Fruit fly (Drosophila melanogaster) whole organism, embryonic: ENCODE measurements around the gene Desat2.

Experiments used
- CG11723 ChIP-seq: fragments of 200-800 bp; sonication (Bioruptor generic); optimal IDR thresholded peaks from 2 replicates; lab custom pipeline; 2017; ENCODE audit warnings: missing biosample characterization, mild to moderate bottlenecking, missing genetic modification characterization
- CG14965 ChIP-seq: fragments of 200-800 bp; sonication (Bioruptor generic); optimal IDR thresholded peaks from 2 replicates; lab custom pipeline; 2016; ENCODE audit warnings: missing biosample characterization, missing genetic modification characterization, borderline replicate concordance
- CG15269 ChIP-seq: fragments of 200-800 bp; sonication (Bioruptor generic); optimal IDR thresholded peaks from 2 replicates; lab custom pipeline; 2018; ENCODE audit warnings: missing biosample characterization, mild to moderate bottlenecking, missing genetic modification characterization, moderate library complexity
- CG1602 ChIP-seq: fragments of 200-800 bp; sonication (Bioruptor generic); optimal IDR thresholded peaks from 3 replicates; lab custom pipeline; 2016; ENCODE audit warnings: missing biosample characterization, missing genetic modification characterization
- CG17359 ChIP-seq: fragments of 200-800 bp; sonication (Bioruptor generic); optimal IDR thresholded peaks from 3 replicates; lab custom pipeline; 2018; ENCODE audit warnings: missing biosample characterization, mild to moderate bottlenecking, missing genetic modification characterization, moderate library complexity
- CG17802 ChIP-seq: fragments of 200-800 bp; sonication (Bioruptor generic); optimal IDR thresholded peaks from 2 replicates; lab custom pipeline; 2018; ENCODE audit warnings: missing biosample characterization, mild to moderate bottlenecking, missing genetic modification characterization, moderate library complexity
- CG17829 ChIP-seq: fragments of 200-800 bp; optimal IDR thresholded peaks from 2 replicates; lab custom pipeline; 2019; ENCODE audit warnings: missing biosample characterization, mild to moderate bottlenecking, missing genetic modification characterization, moderate library complexity
- CG3163 ChIP-seq: fragments of 200-800 bp; sonication (Bioruptor generic); optimal IDR thresholded peaks from 3 replicates; lab custom pipeline; 2016; ENCODE audit warnings: missing biosample characterization, missing genetic modification characterization
- CG3995 ChIP-seq: fragments of 200-800 bp; sonication (Bioruptor generic); optimal IDR thresholded peaks from 3 replicates; lab custom pipeline; 2016; ENCODE audit warnings: missing biosample characterization, missing genetic modification characterization
- CG42726 ChIP-seq: fragments of 200-800 bp; sonication (Bioruptor generic); IDR thresholded peaks from 2 replicates; pipeline ENCODE4 v1.3.6; 2022; ENCODE audit warnings: missing biosample characterization, missing genetic modification characterization; ENCODE audit not compliant: partially characterized antibody
- CG4730 ChIP-seq: fragments of 200-800 bp; sonication (Bioruptor generic); IDR thresholded peaks from 2 replicates; pipeline ENCODE4 v1.3.6; 2022; ENCODE audit warnings: missing biosample characterization, missing genetic modification characterization
- CG6254 ChIP-seq: fragments of 200-800 bp; sonication (Bioruptor generic); optimal IDR thresholded peaks from 3 replicates; lab custom pipeline; 2017; ENCODE audit warnings: mild to moderate bottlenecking, missing biosample characterization, missing genetic modification reagents, missing genetic modification characterization
- CG7928 ChIP-seq: fragments of 200-800 bp; sonication (Bioruptor generic); optimal IDR thresholded peaks from 2 replicates; lab custom pipeline; 2017; ENCODE audit warnings: missing biosample characterization, mild to moderate bottlenecking, missing genetic modification characterization
- CG7987 ChIP-seq: fragments of 200-800 bp; sonication (Bioruptor generic); optimal IDR thresholded peaks from 2 replicates; lab custom pipeline; 2018; ENCODE audit warnings: missing biosample characterization, mild to moderate bottlenecking, missing genetic modification characterization, moderate library complexity
- Deaf1 ChIP-seq: fragments of 200-800 bp; optimal IDR thresholded peaks from 3 replicates; lab custom pipeline; 2019; ENCODE audit warnings: missing biosample characterization, mild to moderate bottlenecking, missing genetic modification characterization, moderate library complexity
- Doc2 ChIP-seq: fragments of 200-800 bp; sonication (Bioruptor generic); IDR thresholded peaks from 2 replicates; pipeline ENCODE4 v1.3.6; 2022; ENCODE audit warnings: missing biosample characterization, missing genetic modification characterization
- HLHmδ ChIP-seq: fragments of 200-800 bp; sonication (Bioruptor generic); optimal IDR thresholded peaks from 2 replicates; lab custom pipeline; 2018; ENCODE audit warnings: missing biosample characterization, mild to moderate bottlenecking, missing genetic modification characterization, moderate library complexity
- Hmr ChIP-seq: fragments of 200-800 bp; sonication (Bioruptor generic); optimal IDR thresholded peaks from 3 replicates; lab custom pipeline; 2017; ENCODE audit warnings: mild to moderate bottlenecking, missing biosample characterization, missing genetic modification reagents, missing genetic modification characterization
- Hsf ChIP-seq: fragments of 200-800 bp; sonication (Bioruptor generic); optimal IDR thresholded peaks from 3 replicates; lab custom pipeline; 2016; ENCODE audit warnings: missing biosample characterization, missing genetic modification characterization
- Lhr ChIP-seq: fragments of 200-800 bp; sonication (Bioruptor generic); optimal IDR thresholded peaks from 3 replicates; lab custom pipeline; 2017; ENCODE audit warnings: mild to moderate bottlenecking, missing biosample characterization, missing genetic modification reagents, missing genetic modification characterization
- MTF-1 ChIP-seq: fragments of 200-800 bp; sonication (Bioruptor generic); optimal IDR thresholded peaks from 2 replicates; lab custom pipeline; 2018; ENCODE audit warnings: missing biosample characterization, mild to moderate bottlenecking, missing genetic modification characterization, borderline replicate concordance
- Oaz ChIP-seq: fragments of 200-800 bp; sonication (Bioruptor generic); IDR thresholded peaks from 2 replicates; pipeline ENCODE4 v1.3.6; 2022; ENCODE audit warnings: missing biosample characterization, missing genetic modification characterization
- Rx ChIP-seq: fragments of 200-800 bp; sonication (Bioruptor generic); IDR thresholded peaks from 2 replicates; pipeline ENCODE4 v1.3.6; 2022; ENCODE audit warnings: missing biosample characterization, missing genetic modification characterization
- Scr ChIP-seq: fragments of 200-800 bp; sonication (Bioruptor generic); IDR thresholded peaks from 2 replicates; pipeline ENCODE4 v1.3.6; 2022; ENCODE audit warnings: missing biosample characterization, missing genetic modification characterization; ENCODE audit not compliant: partially characterized antibody
- Trl ChIP-seq, 3 experiments: fragments of >200 bp in 2 of 3; fragments of 200-800 bp in 1 of 3; sonication (Bioruptor generic) in 1 of 3; optimal IDR thresholded peaks; 2 replicates in 1 of 3; 3 replicates in 2 of 3; lab custom pipeline; 2016 to 2017; ENCODE audit warnings: missing biosample characterization in 1 of 3, missing genetic modification characterization in 1 of 3
- Xrp1 ChIP-seq: fragments of 200-800 bp; sonication (Bioruptor generic); IDR thresholded peaks from 2 replicates; pipeline ENCODE4 v1.3.6; 2022; ENCODE audit warnings: missing biosample characterization, missing genetic modification characterization
- amos ChIP-seq: fragments of 200-800 bp; sonication (Bioruptor generic); IDR thresholded peaks from 2 replicates; pipeline ENCODE4 v1.3.6; 2022; ENCODE audit warnings: missing biosample characterization, missing genetic modification characterization; ENCODE audit not compliant: partially characterized antibody
- ato ChIP-seq: fragments of 200-800 bp; sonication (Bioruptor generic); IDR thresholded peaks from 2 replicates; pipeline ENCODE4 v1.3.6; 2022; ENCODE audit warnings: missing biosample characterization, missing genetic modification characterization; ENCODE audit not compliant: partially characterized antibody
- cato ChIP-seq: fragments of 200-800 bp; sonication (Bioruptor generic); optimal IDR thresholded peaks from 2 replicates; lab custom pipeline; 2016; ENCODE audit warnings: missing biosample characterization, missing genetic modification characterization, borderline replicate concordance
- ci ChIP-seq: fragments of 200-800 bp; sonication (Bioruptor generic); IDR thresholded peaks from 3 replicates; pipeline ENCODE4 v1.3.6; 2022; ENCODE audit warnings: missing biosample characterization, missing genetic modification characterization
- esg ChIP-seq: fragments of 200-800 bp; sonication (Bioruptor generic); conservative IDR thresholded peaks from 2 replicates; pipeline ENCODE4 v1.3.6; 2022; ENCODE audit warnings: missing biosample characterization, missing genetic modification characterization
- exex ChIP-seq: fragments of 200-800 bp; sonication (Bioruptor generic); optimal IDR thresholded peaks from 4 replicates; lab custom pipeline; 2018; ENCODE audit warnings: missing biosample characterization, mild to moderate bottlenecking, missing genetic modification characterization, moderate library complexity
- gcm2 ChIP-seq: fragments of 200-800 bp; sonication (Bioruptor generic); optimal IDR thresholded peaks from 2 replicates; lab custom pipeline; 2016; ENCODE audit warnings: missing biosample characterization, missing genetic modification characterization
- gsb-n ChIP-seq: fragments of 200-800 bp; sonication (Bioruptor generic); optimal IDR thresholded peaks from 3 replicates; lab custom pipeline; 2018; ENCODE audit warnings: missing biosample characterization, mild to moderate bottlenecking, missing genetic modification characterization
- inv ChIP-seq: fragments of 200-800 bp; sonication (Bioruptor generic); IDR thresholded peaks from 2 replicates; pipeline ENCODE4 v1.3.6; 2022; ENCODE audit warnings: missing biosample characterization, missing genetic modification characterization; ENCODE audit not compliant: partially characterized antibody
- klu ChIP-seq: fragments of 200-800 bp; sonication (Bioruptor generic); IDR thresholded peaks from 2 replicates; pipeline ENCODE4 v1.3.6; 2022; ENCODE audit warnings: missing biosample characterization, missing genetic modification characterization
- nerfin-2 ChIP-seq: fragments of 200-800 bp; sonication (Bioruptor generic); IDR thresholded peaks from 2 replicates; pipeline ENCODE4 v1.3.6; 2022; ENCODE audit warnings: missing biosample characterization, missing genetic modification characterization; ENCODE audit not compliant: partially characterized antibody
- oc ChIP-seq: fragments of 200-800 bp; sonication (Bioruptor generic); optimal IDR thresholded peaks from 2 replicates; lab custom pipeline; 2018; ENCODE audit warnings: missing biosample characterization, mild to moderate bottlenecking, missing genetic modification characterization, moderate library complexity
- psq ChIP-seq: fragments of 200-800 bp; sonication (Bioruptor generic); optimal IDR thresholded peaks from 2 replicates; lab custom pipeline; 2017; ENCODE audit warnings: missing biosample characterization, missing genetic modification characterization
- scrt ChIP-seq: fragments of 200-800 bp; sonication (Bioruptor generic); optimal IDR thresholded peaks from 2 replicates; lab custom pipeline; 2018; ENCODE audit warnings: missing biosample characterization, mild to moderate bottlenecking, missing genetic modification characterization, moderate library complexity
- sob ChIP-seq: fragments of 200-800 bp; sonication (Bioruptor generic); IDR thresholded peaks from 2 replicates; pipeline ENCODE4 v1.3.6; 2022; ENCODE audit warnings: missing biosample characterization, missing genetic modification characterization
- stc ChIP-seq: fragments of 200-800 bp; sonication (Bioruptor generic); IDR thresholded peaks from 2 replicates; pipeline ENCODE4 v1.3.6; 2022; ENCODE audit warnings: missing biosample characterization, missing genetic modification characterization
- sug ChIP-seq: fragments of 200-800 bp; optimal IDR thresholded peaks from 2 replicates; lab custom pipeline; 2019; ENCODE audit warnings: missing biosample characterization, mild to moderate bottlenecking, missing genetic modification characterization, moderate library complexity
- ttk ChIP-seq: fragments of 200-800 bp; sonication (Bioruptor generic); IDR thresholded peaks from 2 replicates; pipeline ENCODE4 v2.1.2; 2022; ENCODE audit warnings: missing biosample characterization, missing genetic modification characterization
- tx ChIP-seq: fragments of 200-800 bp; sonication (Bioruptor generic); optimal IDR thresholded peaks from 2 replicates; lab custom pipeline; 2016; ENCODE audit warnings: missing biosample characterization, missing genetic modification characterization

Gene Desat2

dm6 chr3R:12406235-12407196, 29.5 kb upstream of the Desat2 start, which contains the start of gene CG5167 (continued):
- TF ChIP-seq klu (no peak), Rx (GFP tag; lab: Robert Waterston, UW) (no peak), gsb-n (tag; lab: Kevin White, UChicago) (peak; percentile 7), psq (GFP tag; lab: Kevin White, UChicago) (no peak), CG14965 (GFP tag; lab: Kevin White, UChicago) (no peak), Oaz (GFP tag; lab: Robert Waterston, UW) (no peak), CG15269 (tag; lab: Kevin White, UChicago) (peak; percentile 47), oc (tag; lab: Kevin White, UChicago) (no peak), CG4730 (GFP tag; lab: Robert Waterston, UW) (peak; percentile 8; the same call in 1 of the 2 replicates), CG17802 (tag; lab: Kevin White, UChicago) (no peak), Hsf (GFP tag; lab: Kevin White, UChicago) (no peak), CG11723 (GFP tag; lab: Kevin White, UChicago) (no peak), cato (GFP tag; lab: Kevin White, UChicago) (no peak), CG3163 (no peak), scrt (peak; percentile 27), CG42726 (GFP tag; lab: Robert Waterston, UW) (no peak), esg (GFP tag; lab: Robert Waterston, UW) (no peak), CG1602 (GFP tag; lab: Kevin White, UChicago) (no peak)
- TF ChIP-seq, all 482 proteins: peak for 149

DNA sequence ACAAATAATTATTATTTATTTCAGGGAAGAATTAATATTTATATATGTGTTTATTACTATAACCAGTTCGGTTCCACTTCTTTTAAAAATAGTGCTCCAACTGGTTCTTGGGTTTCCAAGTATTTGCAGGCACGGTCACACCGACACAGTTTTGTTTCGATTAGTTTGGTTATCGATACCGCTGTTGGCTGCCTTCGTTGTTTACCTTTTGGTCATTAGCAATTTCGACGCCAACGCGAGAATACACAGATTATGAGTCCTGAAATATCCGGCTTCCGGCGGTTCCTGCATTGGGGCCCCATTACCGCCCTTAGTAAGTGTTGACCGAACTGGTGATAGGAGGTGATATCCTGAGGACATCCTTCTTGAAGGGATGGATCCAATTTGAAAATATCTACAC, 27.9 kb upstream of the Desat2 start, which contains the start of gene CG5196:
Gene CG5196 (plus strand): TSS at position 157 of the 400 bp plus-strand sequence.
- TF ChIP-seq sob (GFP tag; lab: Robert Waterston, UW) (peak; percentile 20; the same call in 1 of the 2 replicates), MTF-1 (GFP tag; lab: Kevin White, UChicago) (no peak), CG15269 (tag; lab: Kevin White, UChicago) (no peak), Xrp1 (GFP tag; lab: Robert Waterston, UW) (0 out of 2 replicates have a peak, but pooled peaks have one; percentile 12), nerfin-2 (GFP tag; lab: Robert Waterston, UW) (peak; percentile 58; the same call in 1 of the 2 replicates), stc (GFP tag; lab: Robert Waterston, UW) (0 out of 2 replicates have a peak, but pooled peaks have one; percentile 25), Lhr (peak; percentile 49), ci (GFP tag; lab: Robert Waterston, UW) (no peak; the same call in 2 of the 3 replicates), Trl (optimal IDR thresholded peaks at IDR 0.05; lab: Kevin White, UChicago) (no peak), Trl (GFP tag; optimal IDR thresholded peaks at IDR 0.05; lab: Kevin White, UChicago) (no peak), HLHmδ (GFP tag; lab: Kevin White, UChicago) (peak; percentile 49), amos (GFP tag; lab: Robert Waterston, UW) (peak; percentile 76), Oaz (GFP tag; lab: Robert Waterston, UW) (no peak), ttk (GFP tag; lab: Robert Waterston, UW) (no peak), Deaf1 (tag; lab: Kevin White, UChicago) (no peak), gsb-n (tag; lab: Kevin White, UChicago) (peak; percentile 20), CG6254 (GFP tag; lab: Kevin White, UChicago) (no peak), Hmr (GFP tag; lab: Kevin White, UChicago) (peak; percentile 41), CG7987 (peak; percentile 25), CG17359 (tag; lab: Kevin White, UChicago) (no peak), CG7928 (GFP tag; lab: Kevin White, UChicago) (peak; percentile 7), sug (peak; percentile 51), exex (tag; lab: Kevin White, UChicago) (peak; percentile 64), Scr (GFP tag; lab: Robert Waterston, UW) (peak; percentile 65), tx (GFP tag; lab: Kevin White, UChicago) (no peak), gcm2 (GFP tag; lab: Kevin White, UChicago) (no peak), Doc2 (GFP tag; lab: Robert Waterston, UW) (no peak), inv (peak; percentile 51; the same call in 1 of the 2 replicates), CG3995 (peak; percentile 78), ato (GFP tag; lab: Robert Waterston, UW) (peak; percentile 57; the same call in 1 of the 2 replicates), CG17829 (tag; lab: Kevin White, UChicago) (peak; percentile 36)
